Fruit fly (Drosophila melanogaster): ENCODE measurements around the gene RSG7.

The RSG7 gene

dm6 chrX:16831848-16832247, 12.4 kb downstream of the RSG7 start:
- no peak for TF ChIP-seq CG14655 (GFP tag; optimal IDR thresholded peaks at IDR 0.05)
- no peak for TF ChIP-seq CG9948 (tag; optimal IDR thresholded peaks at IDR 0.05)
- TF ChIP-seq CG8301 (tag; optimal IDR thresholded peaks at IDR 0.05): no peak
- TF ChIP-seq CG10348 (GFP tag; IDR thresholded peaks at IDR 0.05): no peak
- no peak for TF ChIP-seq D1 (tag; optimal IDR thresholded peaks at IDR 0.05)

- TF ChIP-seq CG9948 (tag; optimal IDR thresholded peaks at IDR 0.05) (peak; percentile 14), CG10348 (GFP tag; IDR thresholded peaks at IDR 0.05) (no peak), CG15710 (tag; optimal IDR thresholded peaks at IDR 0.05) (no peak), Ets98B (GFP tag; IDR thresholded peaks at IDR 0.05) (no peak), CG4496 (GFP tag; IDR thresholded peaks at IDR 0.05) (peak; percentile 10; the same call in 1 of the 3 replicates), Snoo (tag; optimal IDR thresholded peaks at IDR 0.05) (no peak)
Measured at dm6 chrX:16830081-16830480, 14.2 kb downstream of the RSG7 start.

dm6 chrX:16829439-16830028, 14.7 kb downstream of the RSG7 start:
- TF ChIP-seq CG4496 (GFP tag; IDR thresholded peaks at IDR 0.05): no peak
- TF ChIP-seq CG9948 (tag; optimal IDR thresholded peaks at IDR 0.05): peak; percentile 46
- peak; percentile 26 for TF ChIP-seq CG8301 (tag; optimal IDR thresholded peaks at IDR 0.05)
- TF ChIP-seq CG14655 (GFP tag; optimal IDR thresholded peaks at IDR 0.05): peak; percentile 20
- peak; percentile 51 for TF ChIP-seq CG8159 (tag; optimal IDR thresholded peaks at IDR 0.05)
- TF ChIP-seq CG17806 (tag; optimal IDR thresholded peaks at IDR 0.05): peak; percentile 48
- TF ChIP-seq CG34367 (tag; optimal IDR thresholded peaks at IDR 0.05): peak; percentile 28
- TF ChIP-seq CG15710 (tag; optimal IDR thresholded peaks at IDR 0.05): peak; percentile 24
- TF ChIP-seq Ets98B (GFP tag; IDR thresholded peaks at IDR 0.05): no peak; the same call in 1 of the 2 replicates

dm6 chrX:16822080-16822479, 22.2 kb downstream of the RSG7 start:
- TF ChIP-seq CG32121 (GFP tag; IDR thresholded peaks at IDR 0.05) (peak; percentile 89), CG13204 (GFP tag; optimal IDR thresholded peaks at IDR 0.05) (peak; percentile 24), CG17806 (tag; optimal IDR thresholded peaks at IDR 0.05) (peak; percentile 75), CG8301 (tag; optimal IDR thresholded peaks at IDR 0.05) (peak; percentile 73), Snoo (tag; optimal IDR thresholded peaks at IDR 0.05) (peak; percentile 55), Pif1B (GFP tag; optimal IDR thresholded peaks at IDR 0.05) (peak; percentile 66), CG4496 (GFP tag; IDR thresholded peaks at IDR 0.05) (peak; percentile 90), CG8159 (tag; optimal IDR thresholded peaks at IDR 0.05) (peak; percentile 74), CG14655 (GFP tag; optimal IDR thresholded peaks at IDR 0.05) (peak; percentile 70), Pif1A (GFP tag; optimal IDR thresholded peaks at IDR 0.05) (peak; percentile 68), CG9948 (tag; optimal IDR thresholded peaks at IDR 0.05) (peak; percentile 77), D1 (tag; optimal IDR thresholded peaks at IDR 0.05) (peak; percentile 21), Ets98B (GFP tag; IDR thresholded peaks at IDR 0.05) (peak; percentile 88), fd96Ca (GFP tag; IDR thresholded peaks at IDR 0.05) (peak; percentile 84), CG10348 (GFP tag; IDR thresholded peaks at IDR 0.05) (peak; percentile 67), CG15710 (tag; optimal IDR thresholded peaks at IDR 0.05) (peak; percentile 83), gl (tag; optimal IDR thresholded peaks at IDR 0.05) (peak; percentile 15), EcR (GFP tag; optimal IDR thresholded peaks at IDR 0.05) (no peak), CG12605 (GFP tag; IDR thresholded peaks at IDR 0.05) (peak; percentile 87), CG34367 (tag; optimal IDR thresholded peaks at IDR 0.05) (peak; percentile 68), rn (GFP tag; IDR thresholded peaks at IDR 0.05) (peak; percentile 71)

- TF ChIP-seq CG14655 (GFP tag; optimal IDR thresholded peaks at IDR 0.05) (peak; percentile 36), Pif1B (GFP tag; optimal IDR thresholded peaks at IDR 0.05) (no peak), fd96Ca (GFP tag; IDR thresholded peaks at IDR 0.05) (0 out of 3 replicates have a peak, but pooled peaks have one; percentile 14), Pif1A (GFP tag; optimal IDR thresholded peaks at IDR 0.05) (peak; percentile 31), CG12605 (GFP tag; IDR thresholded peaks at IDR 0.05) (no peak), CG8159 (tag; optimal IDR thresholded peaks at IDR 0.05) (no peak), EcR (GFP tag; optimal IDR thresholded peaks at IDR 0.05) (no peak), rn (GFP tag; IDR thresholded peaks at IDR 0.05) (no peak), gl (tag; optimal IDR thresholded peaks at IDR 0.05) (no peak), CG17806 (tag; optimal IDR thresholded peaks at IDR 0.05) (peak; percentile 4), CG32121 (GFP tag; IDR thresholded peaks at IDR 0.05) (peak; percentile 66), CG9948 (tag; optimal IDR thresholded peaks at IDR 0.05) (no peak), Snoo (tag; optimal IDR thresholded peaks at IDR 0.05) (no peak), CG15710 (tag; optimal IDR thresholded peaks at IDR 0.05) (no peak), D1 (tag; optimal IDR thresholded peaks at IDR 0.05) (no peak), CG8301 (tag; optimal IDR thresholded peaks at IDR 0.05) (peak; percentile 29), CG13204 (GFP tag; optimal IDR thresholded peaks at IDR 0.05) (no peak), CG34367 (tag; optimal IDR thresholded peaks at IDR 0.05) (no peak), CG4496 (GFP tag; IDR thresholded peaks at IDR 0.05) (peak; percentile 61; the same call in 2 of the 3 replicates), Ets98B (GFP tag; IDR thresholded peaks at IDR 0.05) (no peak; the same call in 1 of the 2 replicates), CG10348 (GFP tag; IDR thresholded peaks at IDR 0.05) (no peak)
Measured at dm6 chrX:16821216-16821615, 23.0 kb downstream of the RSG7 start.

- TF ChIP-seq CG4496 (GFP tag; IDR thresholded peaks at IDR 0.05): no peak
- TF ChIP-seq Ets98B (GFP tag; IDR thresholded peaks at IDR 0.05): no peak
- no peak for TF ChIP-seq CG17806 (tag; optimal IDR thresholded peaks at IDR 0.05)
- TF ChIP-seq Pif1B (GFP tag; optimal IDR thresholded peaks at IDR 0.05): no peak
- TF ChIP-seq CG34367 (tag; optimal IDR thresholded peaks at IDR 0.05): no peak
- no peak for TF ChIP-seq CG8301 (tag; optimal IDR thresholded peaks at IDR 0.05)
- no peak for TF ChIP-seq CG15710 (tag; optimal IDR thresholded peaks at IDR 0.05)
- TF ChIP-seq fd96Ca (GFP tag; IDR thresholded peaks at IDR 0.05): no peak
- no peak for TF ChIP-seq CG8159 (tag; optimal IDR thresholded peaks at IDR 0.05)
- TF ChIP-seq Pif1A (GFP tag; optimal IDR thresholded peaks at IDR 0.05): no peak
- TF ChIP-seq CG10348 (GFP tag; IDR thresholded peaks at IDR 0.05): no peak
- no peak for TF ChIP-seq Snoo (tag; optimal IDR thresholded peaks at IDR 0.05)
- no peak for TF ChIP-seq D1 (tag; optimal IDR thresholded peaks at IDR 0.05)
- TF ChIP-seq CG13204 (GFP tag; optimal IDR thresholded peaks at IDR 0.05): no peak
- no peak for TF ChIP-seq CG12605 (GFP tag; IDR thresholded peaks at IDR 0.05)
- no peak for TF ChIP-seq CG9948 (tag; optimal IDR thresholded peaks at IDR 0.05)
- TF ChIP-seq CG14655 (GFP tag; optimal IDR thresholded peaks at IDR 0.05): no peak
Measured at dm6 chrX:16820665-16821064, 23.6 kb downstream of the RSG7 start.

Measured in whole organism, pupa.